Worm (Caenorhabditis elegans): ENCODE results near the gene best-24.

DNA sequence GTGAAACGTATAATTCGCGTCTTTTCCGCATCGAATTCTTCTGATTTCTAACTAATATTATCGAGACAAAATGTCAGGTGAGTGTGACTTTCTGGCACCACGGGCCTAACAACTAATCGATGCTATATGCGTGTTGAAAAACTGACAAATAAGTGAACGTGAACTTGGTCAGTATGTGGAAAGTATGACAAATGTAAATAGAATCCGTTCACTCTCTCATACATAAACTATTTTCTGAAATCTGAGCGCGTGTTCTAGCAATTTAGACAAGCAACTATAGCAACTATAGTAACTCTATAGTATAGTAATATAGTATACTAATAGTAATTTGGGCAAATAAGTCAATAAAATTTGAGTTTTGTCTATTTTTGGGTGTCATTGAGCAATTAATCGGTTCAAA is 8.5 kb upstream of the best-24 start:
- no peak for TF ChIP-seq ref-1 (GFP tag; conservative IDR thresholded peaks at IDR 0.05)
- TF ChIP-seq klf-2 (GFP tag; conservative IDR thresholded peaks at IDR 0.05), result no peak
- TF ChIP-seq tab-1 (GFP tag; IDR thresholded peaks at IDR 0.05), result no peak
- TF ChIP-seq T22C8.4 (GFP tag; IDR thresholded peaks at IDR 0.05), result no peak
- TF ChIP-seq med-1 (GFP tag; optimal IDR thresholded peaks at IDR 0.05; ENCODE audit: insufficient read depth), result no peak
- no peak for TF ChIP-seq cog-1 (tag; optimal IDR thresholded peaks at IDR 0.05)
